Worm (Caenorhabditis elegans) whole organism, L4/young adult: ENCODE measurements around the gene K09F6.3.

ENCODE experiments used
- W03F9.2 ChIP-seq: fragments of 150-350 bp; optimal IDR thresholded peaks from 2 replicates; lab custom pipeline; 2014; ENCODE audit warnings: missing biosample characterization, missing genetic modification characterization
- dao-5 ChIP-seq: sonication (generic microtip); optimal IDR thresholded peaks from 2 replicates; lab custom pipeline; 2016; ENCODE audit warnings: missing genotype, missing genetic modification characterization, moderate library complexity, missing compliant biosample characterization
- him-1 ChIP-seq: sonication (generic microtip); optimal IDR thresholded peaks from 2 replicates; lab custom pipeline; 2016; ENCODE audit warnings: missing genotype, missing genetic modification reagents, missing genetic modification characterization, missing compliant biosample characterization

DNA sequence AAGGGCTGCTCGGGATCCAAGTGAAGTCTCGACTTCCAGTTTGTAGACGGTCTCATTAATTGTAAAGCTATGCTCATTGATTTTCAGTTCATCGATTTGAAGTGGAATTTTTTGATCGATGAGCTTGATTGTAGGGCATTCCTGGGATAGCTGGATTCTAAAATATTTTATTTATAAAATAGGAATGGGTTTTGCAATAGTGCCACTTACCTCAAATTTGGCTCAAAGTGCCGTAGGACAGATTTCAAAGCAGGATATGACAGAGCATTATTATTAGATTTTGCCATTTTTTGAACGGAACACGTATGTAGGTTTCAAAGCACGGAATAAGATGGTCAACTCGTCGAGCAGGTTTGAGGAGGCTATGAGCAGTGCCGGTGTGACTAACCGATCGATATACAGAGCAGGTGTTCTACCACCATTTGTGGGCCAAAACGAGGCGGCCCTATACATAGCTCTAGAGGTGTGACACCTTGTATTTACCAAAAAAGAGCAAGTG lies 40.9 kb downstream of the K09F6.3 start, which contains the start of gene fbxc-25:
- no peak for TF ChIP-seq dao-5 (tag; lab: Kevin White, UChicago)
- TF ChIP-seq W03F9.2 (tag; lab: Kevin White, UChicago): no peak
- no peak for TF ChIP-seq him-1 (tag; lab: Kevin White, UChicago)
